Fruit fly (Drosophila melanogaster): ENCODE results near the gene Meltrin.
A peak's percentile ranks its signal among the peaks of the same experiment; 100 is the strongest.

The Meltrin gene

DNA sequence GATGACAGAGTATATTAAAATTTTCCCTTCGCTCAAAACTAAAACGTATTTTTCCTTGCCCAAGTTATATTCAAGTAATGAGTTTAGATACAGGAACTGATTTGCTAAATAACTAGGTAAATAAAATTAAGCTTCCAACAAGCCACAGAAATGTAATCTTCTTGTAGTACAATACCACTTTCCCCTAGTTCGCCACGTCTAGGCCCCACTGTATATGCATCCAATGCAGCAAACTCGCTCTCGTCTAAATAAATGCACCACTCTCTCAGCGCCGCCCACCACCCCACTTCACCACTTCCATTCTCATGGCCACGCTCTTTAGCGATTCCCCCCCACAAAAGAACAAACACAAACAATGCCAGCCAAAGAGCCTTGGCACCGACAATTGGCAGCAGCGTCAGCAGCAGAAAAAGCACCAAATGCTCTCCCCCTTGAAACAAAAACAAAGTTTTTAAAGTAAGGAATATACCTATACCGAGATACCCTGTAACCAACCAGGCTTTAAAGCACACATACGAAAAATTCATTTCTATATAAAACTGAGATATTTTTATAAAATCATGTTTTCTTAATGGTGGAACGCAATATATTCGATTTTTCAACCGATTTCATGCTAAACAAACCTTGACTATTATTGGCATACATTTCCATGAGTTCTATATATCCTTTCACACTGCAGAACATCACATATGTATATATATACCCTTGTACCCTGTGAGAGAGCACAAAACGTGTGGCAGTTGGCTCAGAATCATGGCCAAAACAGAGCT is 37.7 kb upstream of the Meltrin start:
- TF ChIP-seq Trl (optimal IDR thresholded peaks at IDR 0.05): peak in 1 of 2 experiments; percentile 16
- no peak for TF ChIP-seq Trl (GFP tag; optimal IDR thresholded peaks at IDR 0.05)
- peak; percentile 35 for TF ChIP-seq D19B (GFP tag; optimal IDR thresholded peaks at IDR 0.05)
- no peak for TF ChIP-seq sim (GFP tag; IDR thresholded peaks at IDR 0.05)
- TF ChIP-seq Ets65A (GFP tag): peak; percentile 46
- TF ChIP-seq hkb (optimal IDR thresholded peaks at IDR 0.05): no peak
- no peak for TF ChIP-seq hkb (GFP tag; IDR thresholded peaks at IDR 0.05)
- TF ChIP-seq Med (GFP tag): peak; percentile 32
- TF ChIP-seq Drgx (GFP tag; IDR thresholded peaks at IDR 0.05): 0 out of 2 replicates have a peak, but pooled peaks have one; percentile 44
- TF ChIP-seq dmrt99B (tag; optimal IDR thresholded peaks at IDR 0.05): no peak
- TF ChIP-seq GATAe (GFP tag; conservative IDR thresholded peaks at IDR 0.05): no peak
- no peak for TF ChIP-seq CG18619 (GFP tag; optimal IDR thresholded peaks at IDR 0.05)
- no peak for TF ChIP-seq CG15696 (tag; optimal IDR thresholded peaks at IDR 0.05)
- 0 out of 3 replicates have a peak, but pooled peaks have one; percentile 13 for TF ChIP-seq sr (GFP tag; IDR thresholded peaks at IDR 0.05)
- no peak for TF ChIP-seq E2f2 (GFP tag; IDR thresholded peaks at IDR 0.05)
- TF ChIP-seq bsh (GFP tag; optimal IDR thresholded peaks at IDR 0.05): peak in 1 of 2 experiments; percentile 15
- peak; percentile 52; the same call in 1 of the 2 replicates for TF ChIP-seq crol (GFP tag; IDR thresholded peaks at IDR 0.05)
- TF ChIP-seq CG18476 (GFP tag; optimal IDR thresholded peaks at IDR 0.05): no peak
- TF ChIP-seq CG4424 (GFP tag; optimal IDR thresholded peaks at IDR 0.05): no peak
- TF ChIP-seq grau (tag; optimal IDR thresholded peaks at IDR 0.05): peak; percentile 51
- peak; percentile 20; the same call in 1 of the 2 replicates for TF ChIP-seq Xrp1 (GFP tag; IDR thresholded peaks at IDR 0.05)
- no peak for TF ChIP-seq CG8478 (optimal IDR thresholded peaks at IDR 0.05)
- TF ChIP-seq Lhr (GFP tag; optimal IDR thresholded peaks at IDR 0.05): no peak
- 0 out of 4 replicates have a peak, but pooled peaks have one; percentile 31 for TF ChIP-seq chinmo (GFP tag; IDR thresholded peaks at IDR 0.05; ENCODE audit: partially characterized antibody)
- no peak for TF ChIP-seq CG12769 (tag; optimal IDR thresholded peaks at IDR 0.05)

DNA sequence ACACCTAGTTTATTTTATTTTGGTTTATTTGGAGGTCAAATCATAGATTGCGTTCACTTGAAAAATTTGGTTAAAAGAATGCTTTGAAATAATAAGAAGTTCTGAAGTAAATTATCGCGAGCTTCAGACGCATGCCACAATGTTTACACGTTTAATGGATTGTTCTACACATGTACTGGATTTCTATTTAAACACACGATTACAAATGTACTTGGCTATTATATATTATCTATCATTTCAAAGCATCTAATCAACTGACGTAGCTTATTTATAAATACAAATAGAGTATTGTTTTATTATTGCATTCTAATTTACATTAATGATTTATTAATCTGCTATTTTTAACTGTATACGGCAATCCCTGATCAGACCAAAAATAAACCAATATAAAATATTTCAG is 36.8 kb upstream of the Meltrin start:
- TF ChIP-seq CG6813 (GFP tag; optimal IDR thresholded peaks at IDR 0.05): no peak
- no peak for TF ChIP-seq CG8359 (GFP tag; optimal IDR thresholded peaks at IDR 0.05; ENCODE audit: borderline replicate concordance)
- no peak for TF ChIP-seq eve (GFP tag; optimal IDR thresholded peaks at IDR 0.05)
- no peak for TF ChIP-seq BEAF-32 (GFP tag; optimal IDR thresholded peaks at IDR 0.05)
- TF ChIP-seq ap (GFP tag; IDR thresholded peaks at IDR 0.05): no peak
- TF ChIP-seq usp (GFP tag; optimal IDR thresholded peaks at IDR 0.05): no peak
- no peak for TF ChIP-seq Usf (GFP tag; optimal IDR thresholded peaks at IDR 0.05)
- no peak for TF ChIP-seq eyg (GFP tag; optimal IDR thresholded peaks at IDR 0.05)
- no peak for TF ChIP-seq CG4404 (GFP tag; IDR thresholded peaks at IDR 0.05)
- TF ChIP-seq CG16863 (GFP tag; optimal IDR thresholded peaks at IDR 0.05): no peak
- no peak for TF ChIP-seq CG15601 (tag; optimal IDR thresholded peaks at IDR 0.05)
- no peak for TF ChIP-seq CG34422 (GFP tag; IDR thresholded peaks at IDR 0.05)

DNA sequence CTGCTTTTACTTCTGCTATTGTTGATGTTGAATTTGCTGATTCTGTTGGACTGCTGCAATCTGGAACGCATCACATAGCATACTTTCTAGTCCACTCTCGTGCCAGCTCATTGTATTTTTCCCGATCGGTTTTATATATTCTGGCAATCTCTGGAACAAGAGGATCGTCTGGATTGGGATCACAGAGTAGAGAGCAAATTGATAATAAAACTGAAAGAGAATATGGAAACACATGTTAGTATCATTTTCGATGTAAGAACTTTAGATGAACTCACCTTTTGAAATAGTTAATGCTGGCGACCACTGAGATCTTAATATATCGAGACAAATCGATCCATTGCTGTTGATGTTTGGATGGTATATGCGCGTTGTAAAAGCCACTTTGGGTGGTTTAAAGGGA is 36.3 kb upstream of the Meltrin start:
- no peak for TF ChIP-seq CG14441 (GFP tag; IDR thresholded peaks at IDR 0.05)
- peak; percentile 68 for TF ChIP-seq Ets65A (GFP tag)

All from whole organism, embryonic.